Worm (Caenorhabditis elegans) whole organism, young adult: Measurements from ENCODE around the gene C27A2.8.

Experiments
- F22D6.2 ChIP-seq: sonication (generic microtip); optimal IDR thresholded peaks from 2 replicates; lab custom pipeline; 2016; ENCODE audit warnings: mild to moderate bottlenecking, missing genetic modification characterization, missing compliant biosample characterization
- F23B12.7 ChIP-seq: sonication (generic microtip); optimal IDR thresholded peaks from 2 replicates; lab custom pipeline; 2017; ENCODE audit warnings: missing genetic modification characterization, mild to moderate bottlenecking, missing compliant biosample characterization, antibody characterized with exemption, moderate library complexity; ENCODE audit not compliant: insufficient read depth
- dpl-1 ChIP-seq: fragments of 150-350 bp; optimal IDR thresholded peaks from 2 replicates; lab custom pipeline; 2014; ENCODE audit warnings: missing biosample characterization, missing genetic modification reagents, missing genetic modification characterization

- TF ChIP-seq F22D6.2 (tag; lab: Kevin White, UChicago) (no peak), F23B12.7 (tag; lab: Kevin White, UChicago) (no peak), dpl-1 (GFP tag; lab: Kevin White, UChicago) (no peak)
Observed at ce11 chrII:5083341-5083740, 15.5 kb upstream of the C27A2.8 start, which contains the start of gene C04G6.4.
